Worm (Caenorhabditis elegans): ENCODE results near the gene fbxa-55.
A peak's percentile ranks its signal among the peaks of the same experiment; 100 is the strongest.

fbxa-55 gene

ce11 chrIII:916897-917296 lies 19.0 kb downstream of the fbxa-55 start, which contains the start of gene idpp-13:
Gene idpp-13 (minus strand): TSS chrIII:916997.
- TF ChIP-seq elt-1 (tag; optimal IDR thresholded peaks at IDR 0.05; ENCODE audit: borderline replicate concordance, insufficient read depth) (no peak), zip-8 (tag; optimal IDR thresholded peaks at IDR 0.05) (no peak), mab-5 (tag; optimal IDR thresholded peaks at IDR 0.05) (no peak), nhr-237 (tag; optimal IDR thresholded peaks at IDR 0.05) (no peak), nhr-28 (tag; optimal IDR thresholded peaks at IDR 0.05) (no peak), pha-4 (tag; optimal IDR thresholded peaks at IDR 0.05) (no peak), nhr-12 (tag; optimal IDR thresholded peaks at IDR 0.05) (no peak), mep-1 (tag; optimal IDR thresholded peaks at IDR 0.05) (no peak), unc-39 (tag; optimal IDR thresholded peaks at IDR 0.05) (no peak), mls-2 (tag; optimal IDR thresholded peaks at IDR 0.05) (no peak), sptf-1 (tag; optimal IDR thresholded peaks at IDR 0.05) (no peak), ceh-83 (GFP tag; optimal IDR thresholded peaks at IDR 0.05) (no peak), ham-2 (GFP tag; optimal IDR thresholded peaks at IDR 0.05) (no peak), ztf-11 (tag; optimal IDR thresholded peaks at IDR 0.05) (no peak), hlh-1 (tag; optimal IDR thresholded peaks at IDR 0.05) (no peak), M03D4.4 (tag; optimal IDR thresholded peaks at IDR 0.05) (no peak), unc-120 (tag; optimal IDR thresholded peaks at IDR 0.05; ENCODE audit: poor library complexity, severe bottlenecking) (no peak), ceh-43 (GFP tag; optimal IDR thresholded peaks at IDR 0.05) (no peak), nhr-2 (tag; optimal IDR thresholded peaks at IDR 0.05) (no peak)

ce11 chrIII:910540-911311 lies 25.2 kb downstream of the fbxa-55 start, which contains the start of the genes F23H11.5 and bra-2:
Gene F23H11.5 (minus strand): TSS chrIII:910590.
Gene bra-2 (plus strand): TSS chrIII:911261.
- TF ChIP-seq tbx-8 (GFP tag; optimal IDR thresholded peaks at IDR 0.05) (no peak), nhr-28 (tag; optimal IDR thresholded peaks at IDR 0.05) (no peak), ceh-43 (GFP tag; optimal IDR thresholded peaks at IDR 0.05) (no peak), zip-8 (tag; optimal IDR thresholded peaks at IDR 0.05) (peak; percentile 92), cnd-1 (tag; optimal IDR thresholded peaks at IDR 0.05) (no peak), lin-32 (GFP tag; optimal IDR thresholded peaks at IDR 0.05) (no peak), pha-4 (tag; optimal IDR thresholded peaks at IDR 0.05) (peak; percentile 22), mls-2 (tag; optimal IDR thresholded peaks at IDR 0.05) (no peak), ceh-83 (GFP tag; optimal IDR thresholded peaks at IDR 0.05) (no peak), ham-2 (GFP tag; optimal IDR thresholded peaks at IDR 0.05) (no peak), nhr-2 (tag; optimal IDR thresholded peaks at IDR 0.05) (no peak), lsy-2 (tag; optimal IDR thresholded peaks at IDR 0.05) (peak; percentile 80), unc-120 (tag; optimal IDR thresholded peaks at IDR 0.05; ENCODE audit: poor library complexity, severe bottlenecking) (no peak), elt-1 (tag; optimal IDR thresholded peaks at IDR 0.05; ENCODE audit: borderline replicate concordance, insufficient read depth) (peak; percentile 26), ceh-39 (tag; optimal IDR thresholded peaks at IDR 0.05) (peak; percentile 6), unc-39 (tag; optimal IDR thresholded peaks at IDR 0.05) (no peak), mep-1 (tag; optimal IDR thresholded peaks at IDR 0.05) (no peak), ces-1 (GFP tag; optimal IDR thresholded peaks at IDR 0.05) (peak; percentile 28), hlh-1 (tag; optimal IDR thresholded peaks at IDR 0.05) (no peak), nhr-76 (tag; optimal IDR thresholded peaks at IDR 0.05) (no peak), drap-1 (GFP tag; optimal IDR thresholded peaks at IDR 0.05) (no peak)

ce11 chrIII:909540-909939 lies 26.3 kb downstream of the fbxa-55 start, which contains the start of gene crls-1:
Gene crls-1 (minus strand): TSS chrIII:909902.
- TF ChIP-seq flh-1 (GFP tag; optimal IDR thresholded peaks at IDR 0.05) (no peak), ztf-11 (tag; optimal IDR thresholded peaks at IDR 0.05) (no peak), lin-13 (tag; optimal IDR thresholded peaks at IDR 0.05) (no peak)

- TF ChIP-seq lsy-2 (tag; optimal IDR thresholded peaks at IDR 0.05) (no peak), unc-39 (tag; optimal IDR thresholded peaks at IDR 0.05) (no peak), nhr-237 (tag; optimal IDR thresholded peaks at IDR 0.05) (peak; percentile 24), pha-4 (tag; optimal IDR thresholded peaks at IDR 0.05) (peak; percentile 60), unc-62 (GFP tag; optimal IDR thresholded peaks at IDR 0.05) (no peak)
Measured at ce11 chrIII:907990-908389, 27.9 kb downstream of the fbxa-55 start.

ce11 chrIII:907311-907710 lies 28.6 kb downstream of the fbxa-55 start, which contains the start of gene F23H11.4:
Gene F23H11.4 (minus strand): TSS chrIII:907539.
- TF ChIP-seq ceh-43 (GFP tag; optimal IDR thresholded peaks at IDR 0.05), result no peak
